Worm (Caenorhabditis elegans): Measurements from ENCODE around the gene cal-5.

ce11 chrX:5100738-5101379 is 23.1 kb upstream of the cal-5 start, which contains the start of gene vit-2:
- TF ChIP-seq D2030.7 (GFP tag; IDR thresholded peaks at IDR 0.05), result no peak
- TF ChIP-seq rpc-1 (optimal IDR thresholded peaks at IDR 0.05), result no peak
- TF ChIP-seq rpc-1 (tag; optimal IDR thresholded peaks at IDR 0.05), result no peak
